Worm (Caenorhabditis elegans) whole organism, dauer: Measurements from ENCODE around the gene sdpn-1.

Experiments
- unc-62 ChIP-seq: sonication (generic microtip); optimal IDR thresholded peaks from 2 replicates; lab custom pipeline; 2017; ENCODE audit warnings: missing biosample characterization, missing genetic modification reagents, missing genetic modification characterization

Gene sdpn-1

ce11 chrX:8005967-8006366 lies 7.9 kb upstream of the sdpn-1 start:
- TF ChIP-seq unc-62, result no peak

- TF ChIP-seq unc-62, result no peak
These were observed 6.8 kb upstream of the sdpn-1 start for ce11 chrX:8004845-8005244.

ce11 chrX:8003663-8004062 lies 5.6 kb upstream of the sdpn-1 start, which contains the start of the genes F45E1.1 and F45E1.2:
F45E1.1 (plus strand) TSS chrX:8003682.
F45E1.2 (plus strand) TSS chrX:8003733.
- TF ChIP-seq unc-62, result no peak

ce11 chrX:7998942-7999341 lies 913 bp upstream of the sdpn-1 start:
- no peak for TF ChIP-seq unc-62

- no peak for TF ChIP-seq unc-62
These were observed 3.5 kb downstream of the sdpn-1 start for ce11 chrX:7994486-7994885.

- TF ChIP-seq unc-62, result no peak
These were observed 5.9 kb downstream of the sdpn-1 start for ce11 chrX:7992102-7992501.

ce11 chrX:7990282-7990681 lies 7.7 kb downstream of the sdpn-1 start:
- TF ChIP-seq unc-62, result no peak

ce11 chrX:7989155-7989554 lies 8.9 kb downstream of the sdpn-1 start:
- TF ChIP-seq unc-62, result no peak

ce11 chrX:7988457-7988856 lies 9.6 kb downstream of the sdpn-1 start:
- no peak for TF ChIP-seq unc-62

- TF ChIP-seq unc-62, result no peak
These were observed 11.1 kb downstream of the sdpn-1 start for ce11 chrX:7986892-7987291.

ce11 chrX:7985495-7986029 lies 12.5 kb downstream of the sdpn-1 start, which contains the start of gene F45E1.4:
F45E1.4 (plus strand) TSS chrX:7985979.
- no peak for TF ChIP-seq unc-62

- TF ChIP-seq unc-62, result no peak
These were observed 13.3 kb downstream of the sdpn-1 start for ce11 chrX:7984742-7985141.

- no peak for TF ChIP-seq unc-62
These were observed 16.0 kb downstream of the sdpn-1 start, which contains the start of gene his-71 for ce11 chrX:7982047-7982446. his-71 (minus strand) TSS chrX:7982070.

- no peak for TF ChIP-seq unc-62
These were observed 20.6 kb downstream of the sdpn-1 start for ce11 chrX:7977452-7977851.

ce11 chrX:7976400-7976799 lies 21.6 kb downstream of the sdpn-1 start, which contains the start of gene F45E1.5:
F45E1.5 (plus strand) TSS chrX:7976700.
- TF ChIP-seq unc-62, result no peak

- TF ChIP-seq unc-62, result no peak
These were observed 22.3 kb downstream of the sdpn-1 start for ce11 chrX:7975741-7976140.

- no peak for TF ChIP-seq unc-62
These were observed 29.5 kb downstream of the sdpn-1 start for ce11 chrX:7968537-7968936.

- no peak for TF ChIP-seq unc-62
These were observed 32.6 kb downstream of the sdpn-1 start for ce11 chrX:7965449-7965848.

- no peak for TF ChIP-seq unc-62
These were observed 34.0 kb downstream of the sdpn-1 start for ce11 chrX:7964022-7964421.
